Fruit fly (Drosophila melanogaster): ENCODE data around the gene CG7560.

DNA sequence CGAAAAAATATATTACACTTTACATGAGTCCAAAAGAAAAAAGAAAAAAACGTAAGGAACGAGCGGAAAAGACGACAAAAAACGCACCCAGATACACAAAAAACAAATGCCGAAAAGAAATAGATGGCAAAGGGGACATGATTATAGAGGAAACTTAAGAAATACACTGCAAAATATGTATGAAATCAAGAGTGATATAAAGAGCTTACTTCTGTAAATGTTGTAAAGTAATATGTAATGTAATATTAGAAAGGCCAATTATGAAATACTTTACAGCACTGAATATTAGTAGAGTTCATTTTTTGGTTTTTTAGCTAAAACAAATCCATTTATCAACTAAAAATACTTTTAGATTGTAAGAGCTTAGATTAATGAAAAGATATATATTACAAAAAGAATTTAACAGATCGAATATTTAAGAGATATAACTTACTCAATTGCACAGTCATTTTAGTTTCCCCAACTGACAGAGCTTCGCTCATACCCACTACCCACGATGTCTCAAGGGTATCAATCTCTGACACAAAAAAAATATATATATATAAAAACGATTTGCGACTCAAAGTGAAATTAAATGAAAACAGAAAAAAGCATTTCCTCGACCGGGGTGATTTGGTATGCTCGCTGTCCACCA, 40.0 kb upstream of the CG7560 start:
- TF ChIP-seq Elba2 (GFP tag; optimal IDR thresholded peaks at IDR 0.05) = no peak
- TF ChIP-seq CG11723 (GFP tag; optimal IDR thresholded peaks at IDR 0.05) = no peak
- no peak for TF ChIP-seq hbn (GFP tag; IDR thresholded peaks at IDR 0.05; ENCODE audit: partially characterized antibody)
- no peak for TF ChIP-seq CG8281 (tag; optimal IDR thresholded peaks at IDR 0.05)
- no peak for TF ChIP-seq CG8290 (GFP tag; optimal IDR thresholded peaks at IDR 0.05)
- TF ChIP-seq CG8290 (tag; optimal IDR thresholded peaks at IDR 0.05) = no peak
- TF ChIP-seq cad (GFP tag; optimal IDR thresholded peaks at IDR 0.05) = no peak
- no peak for TF ChIP-seq Chrac-16 (GFP tag; optimal IDR thresholded peaks at IDR 0.05)
- TF ChIP-seq Asciz (GFP tag; optimal IDR thresholded peaks at IDR 0.05) = no peak
- TF ChIP-seq gsb-n (tag; optimal IDR thresholded peaks at IDR 0.05) = no peak
- TF ChIP-seq tx (GFP tag; optimal IDR thresholded peaks at IDR 0.05) = no peak
